Worm (Caenorhabditis elegans) whole organism, L4/young adult: ENCODE measurements around the gene B0228.6.

Experiments used
- W03F9.2 ChIP-seq: fragments of 150-350 bp; optimal IDR thresholded peaks from 2 replicates; lab custom pipeline; 2014; ENCODE audit warnings: missing biosample characterization, missing genetic modification characterization
- dao-5 ChIP-seq: sonication (generic microtip); optimal IDR thresholded peaks from 2 replicates; lab custom pipeline; 2016; ENCODE audit warnings: missing genotype, missing genetic modification characterization, moderate library complexity, missing compliant biosample characterization
- him-1 ChIP-seq: sonication (generic microtip); optimal IDR thresholded peaks from 2 replicates; lab custom pipeline; 2016; ENCODE audit warnings: missing genotype, missing genetic modification reagents, missing genetic modification characterization, missing compliant biosample characterization

- no peak for TF ChIP-seq him-1 (tag; lab: Kevin White, UChicago)
- TF ChIP-seq dao-5 (tag; lab: Kevin White, UChicago) = no peak
- TF ChIP-seq W03F9.2 (tag; lab: Kevin White, UChicago) = no peak
Observed at ce11 chrII:7794222-7794621, 39.3 kb upstream of the B0228.6 start, which contains the start of gene glr-4.
